Worm (Caenorhabditis elegans) whole organism, L1 larva: ENCODE data around the gene smrd-1.
A peak's percentile ranks its signal among the peaks of the same experiment; 100 is the strongest.

ENCODE experiments used
- F16B12.6 ChIP-seq: fragments of 150-350 bp; optimal IDR thresholded peaks from 2 replicates; lab custom pipeline; 2014; ENCODE audit warnings: missing biosample characterization, missing genetic modification characterization
- Y116A8C.19 ChIP-seq: sonication (generic microtip); optimal IDR thresholded peaks from 2 replicates; lab custom pipeline; 2016; ENCODE audit warnings: missing compliant biosample characterization, missing genetic modification characterization, borderline replicate concordance
- ceh-82 ChIP-seq, 3 experiments: fragments of 150-350 bp in 1 of 3; sonication (generic microtip) in 2 of 3; optimal IDR thresholded peaks; 2 replicates each; lab custom pipeline; 2014 to 2017; ENCODE audit warnings: missing biosample characterization in 3 of 3, missing genetic modification characterization in 3 of 3
- ceh-90 ChIP-seq: sonication (generic microtip); optimal IDR thresholded peaks from 2 replicates; lab custom pipeline; 2016; ENCODE audit warnings: missing genetic modification characterization, missing compliant biosample characterization
- efl-1 ChIP-seq, 4 experiments: fragments of 150-350 bp; optimal IDR thresholded peaks in 3 of 4; peaks in 1 of 4; 1 replicate in 1 of 4; 2 replicates in 3 of 4; lab custom pipeline; 2014; ENCODE audit warnings: missing biosample characterization in 2 of 4, missing genetic modification characterization in 2 of 4, missing genetic modification reagents in 2 of 4
- egl-13 ChIP-seq: sonication (generic microtip); optimal IDR thresholded peaks from 2 replicates; lab custom pipeline; 2016; ENCODE audit warnings: missing genotype, missing genetic modification reagents, missing genetic modification characterization, missing compliant biosample characterization
- egl-27 ChIP-seq, 2 experiments: fragments of 150-350 bp in 1 of 2; sonication (generic microtip); optimal IDR thresholded peaks; 3 replicates each; lab custom pipeline; 2017 to 2018; ENCODE audit warnings: missing biosample characterization in 2 of 2, missing genetic modification characterization in 2 of 2, missing genetic modification reagents in 2 of 2
- elt-2 ChIP-seq: sonication (generic microtip); optimal IDR thresholded peaks from 2 replicates; lab custom pipeline; 2016; ENCODE audit warnings: missing genetic modification characterization, mild to moderate bottlenecking, inconsistent platforms, missing compliant biosample characterization, missing genetic modification reagents
- fkh-10 ChIP-seq: sonication (generic microtip); optimal IDR thresholded peaks from 2 replicates; lab custom pipeline; 2017; ENCODE audit warnings: missing biosample characterization, missing genetic modification reagents, missing genetic modification characterization
- fkh-8 ChIP-seq: sonication (generic microtip); optimal IDR thresholded peaks from 2 replicates; lab custom pipeline; 2016; ENCODE audit warnings: mild to moderate bottlenecking, missing genetic modification characterization, missing compliant biosample characterization
- grh-1 ChIP-seq: fragments of 200-800 bp; sonication (Bioruptor generic); IDR thresholded peaks from 2 replicates; pipeline ENCODE4 v1.3.6; 2022; ENCODE audit warnings: missing genetic modification reagents, missing genetic modification characterization, missing compliant biosample characterization
- isw-1 ChIP-seq: fragments of 200-800 bp; sonication (Bioruptor generic); IDR thresholded peaks from 2 replicates; pipeline ENCODE4 v1.3.6; 2022; ENCODE audit warnings: missing genetic modification characterization, missing compliant biosample characterization
- lin-13 ChIP-seq: fragments of 150-350 bp; optimal IDR thresholded peaks from 2 replicates; lab custom pipeline; 2014; ENCODE audit warnings: missing biosample characterization, missing genetic modification reagents, missing genetic modification characterization
- lin-14 ChIP-seq: fragments of 200-800 bp; sonication (Bioruptor generic); optimal IDR thresholded peaks from 2 replicates; lab custom pipeline; 2018; ENCODE audit warnings: mild to moderate bottlenecking, missing genetic modification characterization, moderate library complexity, missing compliant biosample characterization
- lin-15B ChIP-seq: fragments of 150-350 bp; sonication (generic microtip); optimal IDR thresholded peaks from 3 replicates; lab custom pipeline; 2014; ENCODE audit warnings: missing biosample characterization, missing genetic modification characterization
- nhr-76 ChIP-seq: sonication (generic microtip); optimal IDR thresholded peaks from 2 replicates; lab custom pipeline; 2017; ENCODE audit warnings: missing biosample characterization, missing genetic modification characterization
- nhr-84 ChIP-seq: sonication (generic microtip); optimal IDR thresholded peaks from 2 replicates; lab custom pipeline; 2017; ENCODE audit warnings: missing biosample characterization, missing genetic modification characterization
- pax-3 ChIP-seq: fragments of 200-800 bp; sonication (Bioruptor generic); optimal IDR thresholded peaks from 2 replicates; lab custom pipeline; 2018; ENCODE audit warnings: mild to moderate bottlenecking, missing genetic modification characterization, moderate library complexity, missing compliant biosample characterization
- rnt-1 ChIP-seq: sonication (generic microtip); optimal IDR thresholded peaks from 2 replicates; lab custom pipeline; 2016; ENCODE audit warnings: mild to moderate bottlenecking, missing genetic modification characterization, moderate library complexity, missing compliant biosample characterization
- skn-1 ChIP-seq: fragments of 150-350 bp; optimal IDR thresholded peaks from 2 replicates; lab custom pipeline; 2014; ENCODE audit warnings: missing biosample characterization, missing genetic modification characterization
- snu-23 ChIP-seq: sonication (generic microtip); optimal IDR thresholded peaks from 2 replicates; lab custom pipeline; 2016; ENCODE audit warnings: missing genetic modification characterization, missing compliant biosample characterization
- sup-37 ChIP-seq: fragments of 200-800 bp; sonication (Bioruptor generic); optimal IDR thresholded peaks from 2 replicates; lab custom pipeline; 2018; ENCODE audit warnings: mild to moderate bottlenecking, missing genetic modification characterization, missing compliant biosample characterization
- tbx-2 ChIP-seq: sonication (generic microtip); optimal IDR thresholded peaks from 2 replicates; lab custom pipeline; 2016; ENCODE audit warnings: missing genetic modification characterization, missing compliant biosample characterization
- unc-98 ChIP-seq: fragments of 200-800 bp; sonication (Bioruptor generic); IDR thresholded peaks from 2 replicates; pipeline ENCODE4 v1.3.6; 2022; ENCODE audit warnings: missing genetic modification characterization, missing compliant biosample characterization

The smrd-1 gene

DNA sequence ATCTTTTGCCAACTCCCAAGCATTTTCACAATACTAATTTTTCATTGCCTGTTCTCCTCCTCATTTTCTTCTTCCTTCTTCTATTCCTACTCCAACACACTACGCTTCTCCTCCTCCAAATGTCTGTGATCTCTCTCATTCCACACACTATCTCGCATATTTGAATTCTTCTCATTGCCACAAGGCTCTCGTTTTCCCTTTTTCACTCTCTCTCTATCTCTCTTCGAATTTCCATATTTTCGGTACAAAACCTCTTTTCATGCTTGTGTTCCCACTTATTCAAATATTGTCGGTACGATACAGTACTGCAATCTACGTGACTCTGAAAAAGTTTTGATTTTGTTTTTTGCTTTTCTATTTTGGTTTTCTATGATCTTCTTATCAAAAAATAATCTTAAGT is 55.1 kb downstream of the smrd-1 start (continued):
- TF ChIP-seq isw-1 = no peak
- no peak for TF ChIP-seq sup-37 (GFP tag; lab: Kevin White, UChicago)
- TF ChIP-seq nhr-76 (tag; lab: Kevin White, UChicago) = no peak
- TF ChIP-seq nhr-84 (tag; lab: Kevin White, UChicago) = no peak
- no peak for TF ChIP-seq skn-1 (tag; lab: Kevin White, UChicago)

DNA sequence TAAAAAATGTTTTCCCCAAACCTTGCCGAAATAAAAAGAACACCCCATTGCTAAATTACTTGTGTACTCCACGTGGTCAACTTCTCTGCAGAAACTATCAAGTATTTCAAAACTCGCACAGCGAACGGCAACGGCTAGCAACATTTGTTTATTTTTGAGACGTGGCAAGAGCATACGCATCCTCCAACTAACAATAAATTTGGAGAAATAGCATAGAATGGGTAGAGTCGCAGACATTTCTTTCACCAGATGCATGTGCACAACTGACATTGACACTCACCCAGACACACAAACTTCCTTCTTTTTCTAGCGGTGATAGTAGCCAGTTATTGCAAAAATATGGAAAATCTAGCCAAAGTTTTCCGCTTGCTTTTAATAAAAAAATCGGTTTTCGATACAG is 56.2 kb downstream of the smrd-1 start:
- TF ChIP-seq fkh-8 (tag; lab: Kevin White, UChicago) (no peak), unc-98 (no peak), efl-1 (optimal IDR thresholded peaks at IDR 0.05; lab: Kevin White, UChicago) (peak in 1 of 2 experiments; percentile 21), efl-1 (GFP tag; optimal IDR thresholded peaks at IDR 0.05 in 1 of 2; lab: Kevin White, UChicago) (peak in 1 of 2 experiments; percentile 5), F16B12.6 (no peak), grh-1 (GFP tag; lab: Robert Waterston, UW) (no peak), fkh-10 (GFP tag; lab: Kevin White, UChicago) (no peak), Y116A8C.19 (no peak), tbx-2 (no peak), lin-15B (no peak), pax-3 (no peak), egl-27 (tag; optimal IDR thresholded peaks at IDR 0.05; lab: Kevin White, UChicago) (no peak), ceh-82 (tag; optimal IDR thresholded peaks at IDR 0.05; lab: Kevin White, UChicago) (no peak), rnt-1 (tag; lab: Kevin White, UChicago) (peak; percentile 0), ceh-90 (tag; lab: Kevin White, UChicago) (no peak), lin-13 (no peak), egl-13 (no peak), lin-14 (GFP tag; lab: Kevin White, UChicago) (peak; percentile 71), elt-2 (tag; lab: Kevin White, UChicago) (no peak)

DNA sequence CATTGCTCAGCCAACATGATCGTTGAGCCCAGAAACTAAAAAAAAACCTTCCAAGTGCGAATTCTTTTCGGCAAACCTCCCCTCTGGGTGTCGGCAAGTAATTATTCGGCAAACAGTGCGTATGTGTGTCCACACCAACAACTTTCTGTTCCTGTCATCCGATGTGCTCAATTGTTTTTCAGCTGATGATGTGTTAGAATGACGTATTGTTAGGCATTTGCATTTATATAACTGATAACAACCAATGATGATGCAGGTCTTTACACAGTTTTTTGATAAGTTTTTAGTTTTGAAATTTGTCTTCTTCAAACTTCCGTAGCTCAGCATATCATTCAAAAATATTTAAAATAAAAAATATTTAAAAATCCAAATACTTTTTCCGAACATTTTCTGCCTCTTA is 56.9 kb downstream of the smrd-1 start:
- TF ChIP-seq snu-23 (GFP tag; lab: Kevin White, UChicago) (no peak), elt-2 (tag; lab: Kevin White, UChicago) (peak; percentile 20), lin-15B (no peak)
